Worm (Caenorhabditis elegans): ENCODE data around the gene mltn-12.
A peak's percentile ranks its signal among the peaks of the same experiment; 100 is the strongest.

mltn-12 gene

DNA sequence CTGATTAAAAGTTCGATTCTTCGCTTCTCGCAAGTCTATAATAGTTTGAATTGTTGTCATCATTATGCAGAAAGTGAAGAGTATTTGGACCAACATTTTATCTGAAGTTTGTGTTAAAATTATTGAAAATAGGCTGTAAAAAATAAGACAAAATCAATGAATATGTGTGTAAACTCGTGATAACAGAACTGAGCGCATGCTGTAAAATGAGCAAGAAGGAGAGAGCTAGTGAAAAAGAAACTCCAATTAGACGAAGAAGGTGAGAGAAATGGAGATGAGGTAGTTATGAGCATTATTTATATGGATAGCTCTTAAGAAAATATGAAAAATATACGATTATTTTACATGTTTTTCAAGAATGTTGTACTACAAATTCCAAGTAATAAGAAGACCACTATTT is 28.0 kb downstream of the mltn-12 start, which contains the start of gene C53D6.4:
C53D6.4 (minus strand) TSS at position 101 of the 400 bp plus-strand sequence.
- TF ChIP-seq unc-62 (GFP tag; optimal IDR thresholded peaks at IDR 0.05) (no peak), elt-3 (tag; optimal IDR thresholded peaks at IDR 0.05) (no peak), sptf-1 (tag; optimal IDR thresholded peaks at IDR 0.05) (no peak), ceh-39 (tag; optimal IDR thresholded peaks at IDR 0.05) (no peak), nhr-2 (tag; optimal IDR thresholded peaks at IDR 0.05) (no peak), cnd-1 (tag; optimal IDR thresholded peaks at IDR 0.05) (no peak)

DNA sequence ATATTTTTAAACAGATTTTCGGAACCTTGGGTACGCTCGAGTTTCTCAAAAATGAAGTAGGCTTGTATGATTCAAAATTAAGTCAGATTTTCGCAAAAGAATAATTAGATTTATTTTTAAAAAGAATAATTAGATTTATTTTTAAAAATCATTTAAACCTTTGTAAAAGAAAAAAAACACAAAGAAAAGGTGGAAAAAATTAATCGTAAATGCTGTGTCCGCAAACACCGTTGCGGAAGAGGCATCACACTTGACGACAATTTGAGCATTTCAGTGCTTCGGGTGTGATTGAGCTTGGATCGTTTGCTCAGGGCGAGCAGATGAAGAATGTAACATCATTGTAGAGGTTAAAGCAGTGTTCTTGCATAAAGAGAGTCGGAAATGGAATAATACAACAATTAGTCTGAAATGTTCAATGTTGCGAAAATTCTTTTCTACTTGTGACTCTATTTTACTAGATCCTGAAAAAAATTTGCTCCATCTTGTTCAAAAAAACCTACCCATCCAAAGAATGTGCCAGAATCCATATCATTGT is 28.4 kb downstream of the mltn-12 start:
- TF ChIP-seq nhr-28 (tag; optimal IDR thresholded peaks at IDR 0.05) (no peak), mls-2 (tag; optimal IDR thresholded peaks at IDR 0.05) (no peak), nhr-2 (tag; optimal IDR thresholded peaks at IDR 0.05) (no peak), lin-13 (tag; optimal IDR thresholded peaks at IDR 0.05) (no peak), zip-8 (tag; optimal IDR thresholded peaks at IDR 0.05) (no peak), nhr-12 (tag; optimal IDR thresholded peaks at IDR 0.05) (no peak), ceh-83 (GFP tag; optimal IDR thresholded peaks at IDR 0.05) (no peak), elt-3 (tag; optimal IDR thresholded peaks at IDR 0.05) (no peak), nhr-76 (tag; optimal IDR thresholded peaks at IDR 0.05) (no peak), pha-4 (tag; optimal IDR thresholded peaks at IDR 0.05) (no peak), snpc-4 (tag; optimal IDR thresholded peaks at IDR 0.05) (no peak), cnd-1 (tag; optimal IDR thresholded peaks at IDR 0.05) (no peak), unc-39 (tag; optimal IDR thresholded peaks at IDR 0.05) (no peak), lin-32 (GFP tag; optimal IDR thresholded peaks at IDR 0.05) (no peak), ham-2 (GFP tag; optimal IDR thresholded peaks at IDR 0.05) (no peak), nhr-237 (tag; optimal IDR thresholded peaks at IDR 0.05) (no peak), bed-3 (GFP tag; optimal IDR thresholded peaks at IDR 0.05) (no peak), hlh-1 (tag; optimal IDR thresholded peaks at IDR 0.05) (no peak), ceh-43 (GFP tag; optimal IDR thresholded peaks at IDR 0.05) (no peak)

DNA sequence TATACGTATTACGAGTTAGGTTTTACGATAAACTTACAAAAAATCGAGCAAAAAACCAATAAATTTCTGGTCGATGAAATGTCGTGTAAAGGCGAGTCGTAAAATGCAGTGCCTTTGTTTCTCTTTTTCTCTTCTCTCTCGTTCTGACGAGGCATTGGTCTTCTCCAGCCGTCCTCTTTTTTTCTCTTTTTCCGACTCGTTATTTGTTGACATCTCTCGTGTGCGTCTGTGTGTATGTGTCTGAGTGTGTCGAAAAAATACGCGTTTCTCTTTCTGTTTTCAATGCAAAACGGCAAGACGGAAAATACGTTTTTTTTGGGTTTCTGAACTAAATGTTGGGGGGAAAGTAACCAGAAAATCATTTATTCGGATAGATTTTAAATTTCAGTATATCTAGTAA is 39.7 kb downstream of the mltn-12 start, which contains the start of gene C53D6.6:
C53D6.6 (minus strand) TSS at position 118 of the 400 bp plus-strand sequence.
- peak; percentile 3 for TF ChIP-seq mep-1 (tag; optimal IDR thresholded peaks at IDR 0.05)
- no peak for TF ChIP-seq ceh-43 (GFP tag; optimal IDR thresholded peaks at IDR 0.05)
- peak; percentile 56 for TF ChIP-seq pha-4 (tag; optimal IDR thresholded peaks at IDR 0.05)
- TF ChIP-seq hlh-1 (tag; optimal IDR thresholded peaks at IDR 0.05) = peak; percentile 32
- no peak for TF ChIP-seq elt-3 (tag; optimal IDR thresholded peaks at IDR 0.05)

DNA sequence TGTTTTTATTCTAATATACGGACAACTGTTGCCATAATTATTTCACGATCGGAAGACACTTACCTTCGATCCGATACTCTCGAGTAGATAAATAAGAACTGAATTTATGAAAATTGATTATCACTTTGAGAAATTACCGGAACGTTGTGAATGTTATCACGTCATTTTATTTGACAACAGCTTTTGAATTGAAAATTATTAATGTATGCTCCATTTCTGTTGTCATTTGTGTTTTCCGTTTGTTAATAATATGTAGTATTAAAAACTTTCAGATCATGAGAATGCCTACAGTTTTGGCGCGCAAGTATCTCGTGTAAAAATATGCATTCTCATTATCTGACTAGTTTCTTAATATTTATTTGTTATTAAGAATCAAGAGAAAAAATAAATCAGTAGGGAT is 41.5 kb downstream of the mltn-12 start, which contains the start of gene C53D6.10:
C53D6.10 (minus strand) TSS at position 101 of the 400 bp plus-strand sequence.
- TF ChIP-seq unc-62 (GFP tag; optimal IDR thresholded peaks at IDR 0.05) (no peak), lsy-2 (tag; optimal IDR thresholded peaks at IDR 0.05) (no peak), sem-2 (GFP tag; optimal IDR thresholded peaks at IDR 0.05) (no peak), ztf-11 (tag; optimal IDR thresholded peaks at IDR 0.05) (no peak), lin-13 (tag; optimal IDR thresholded peaks at IDR 0.05) (no peak), ces-1 (GFP tag; optimal IDR thresholded peaks at IDR 0.05) (no peak), drap-1 (GFP tag; optimal IDR thresholded peaks at IDR 0.05) (no peak), nhr-2 (tag; optimal IDR thresholded peaks at IDR 0.05) (no peak), nhr-28 (tag; optimal IDR thresholded peaks at IDR 0.05) (no peak), nhr-237 (tag; optimal IDR thresholded peaks at IDR 0.05) (no peak), zip-8 (tag; optimal IDR thresholded peaks at IDR 0.05) (no peak), nhr-76 (tag; optimal IDR thresholded peaks at IDR 0.05) (no peak)

DNA sequence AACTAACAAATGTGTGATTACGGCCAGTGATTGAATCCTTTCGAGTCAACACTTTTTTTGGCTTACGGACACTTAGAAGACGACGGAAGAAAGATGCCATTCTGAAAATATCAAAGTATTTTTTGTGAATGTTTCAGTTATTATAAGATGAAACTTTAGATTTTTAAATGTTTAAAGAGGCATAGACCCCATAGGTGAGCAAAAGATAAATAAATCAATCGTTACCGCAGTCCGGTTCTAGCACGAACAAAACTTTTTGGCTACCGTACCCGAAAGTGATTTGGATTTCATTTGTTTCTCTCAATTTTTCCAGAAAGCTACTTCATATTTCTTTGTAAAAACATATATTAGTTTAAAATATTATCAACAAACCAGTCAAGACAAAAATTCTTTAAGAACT is 44.2 kb downstream of the mltn-12 start, which contains the start of gene C53D6.7:
C53D6.7 (minus strand) TSS at position 101 of the 400 bp plus-strand sequence.
- TF ChIP-seq mab-5 (tag; optimal IDR thresholded peaks at IDR 0.05) (no peak), ceh-83 (GFP tag; optimal IDR thresholded peaks at IDR 0.05) (no peak), zip-8 (tag; optimal IDR thresholded peaks at IDR 0.05) (no peak), ces-1 (GFP tag; optimal IDR thresholded peaks at IDR 0.05) (no peak), cnd-1 (tag; optimal IDR thresholded peaks at IDR 0.05) (no peak), unc-39 (tag; optimal IDR thresholded peaks at IDR 0.05) (no peak), ztf-11 (tag; optimal IDR thresholded peaks at IDR 0.05) (no peak), sptf-1 (tag; optimal IDR thresholded peaks at IDR 0.05) (no peak), nhr-28 (tag; optimal IDR thresholded peaks at IDR 0.05) (no peak), blmp-1 (tag; optimal IDR thresholded peaks at IDR 0.05) (no peak)

DNA sequence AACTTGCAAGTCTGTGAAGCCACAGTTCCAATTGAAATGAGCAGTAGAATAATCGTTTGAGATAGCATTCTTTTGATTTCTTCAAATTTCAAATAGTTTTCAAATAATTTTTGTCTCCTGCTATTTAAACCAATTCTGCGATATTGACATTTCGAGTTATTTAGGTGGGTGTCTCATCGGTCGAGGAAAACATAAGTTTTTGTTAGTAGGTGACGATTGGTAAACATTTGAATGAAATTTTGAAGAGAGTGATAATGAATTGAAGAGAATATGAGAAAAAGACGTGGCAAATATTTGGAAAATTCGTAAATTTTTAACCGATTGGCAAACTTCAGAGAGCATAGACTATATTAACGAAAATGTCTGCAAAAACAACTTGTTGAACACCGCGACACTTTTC is 47.5 kb downstream of the mltn-12 start, which contains the start of gene Y73F4A.3:
Y73F4A.3 (minus strand) TSS at position 101 of the 400 bp plus-strand sequence.
- TF ChIP-seq unc-120 (tag; optimal IDR thresholded peaks at IDR 0.05; ENCODE audit: poor library complexity, severe bottlenecking) (no peak), nhr-28 (tag; optimal IDR thresholded peaks at IDR 0.05) (no peak), ceh-39 (tag; optimal IDR thresholded peaks at IDR 0.05) (no peak), nhr-76 (tag; optimal IDR thresholded peaks at IDR 0.05) (no peak), elt-3 (tag; optimal IDR thresholded peaks at IDR 0.05) (no peak), M03D4.4 (tag; optimal IDR thresholded peaks at IDR 0.05) (no peak), mep-1 (tag; optimal IDR thresholded peaks at IDR 0.05) (no peak), mab-5 (tag; optimal IDR thresholded peaks at IDR 0.05) (no peak)

Data from whole organism, mixed stage, embryonic.